Fruit fly (Drosophila melanogaster) whole organism, larva: ENCODE results near the gene CG4115.
A peak's percentile ranks its signal among the peaks of the same experiment; 100 is the strongest.

Experiments
- noc ChIP-seq: fragments of 200-800 bp; sonication (Bioruptor generic); optimal IDR thresholded peaks from 3 replicates; lab custom pipeline; 2019; ENCODE audit warnings: missing biosample characterization, mild to moderate bottlenecking, missing genetic modification characterization, moderate library complexity

The CG4115 gene

DNA sequence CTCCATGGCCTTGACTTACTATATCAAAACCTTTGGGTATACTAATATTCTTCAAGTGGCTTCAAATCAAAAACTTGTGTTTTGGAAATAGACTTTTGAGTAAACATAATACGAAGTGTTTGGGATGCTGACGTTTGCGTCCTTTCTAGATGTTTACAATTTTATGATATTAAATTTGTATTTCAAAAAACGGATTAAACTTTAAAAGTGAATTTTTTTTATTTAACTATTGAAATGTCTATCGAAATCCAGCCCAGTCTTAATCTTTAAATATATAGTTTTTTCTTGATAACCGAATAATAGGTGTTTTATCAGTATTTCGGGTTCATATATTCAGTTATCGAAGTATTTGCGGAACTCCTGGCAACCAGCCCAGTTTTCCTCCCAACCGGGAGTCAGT is 4.8 kb downstream of the CG4115 start, which contains the start of gene Tim17a1:
Gene Tim17a1 (minus strand): TSS at position 101 of the 400 bp plus-strand sequence.
- TF ChIP-seq noc (tag; lab: Kevin White, UChicago), result no peak

DNA sequence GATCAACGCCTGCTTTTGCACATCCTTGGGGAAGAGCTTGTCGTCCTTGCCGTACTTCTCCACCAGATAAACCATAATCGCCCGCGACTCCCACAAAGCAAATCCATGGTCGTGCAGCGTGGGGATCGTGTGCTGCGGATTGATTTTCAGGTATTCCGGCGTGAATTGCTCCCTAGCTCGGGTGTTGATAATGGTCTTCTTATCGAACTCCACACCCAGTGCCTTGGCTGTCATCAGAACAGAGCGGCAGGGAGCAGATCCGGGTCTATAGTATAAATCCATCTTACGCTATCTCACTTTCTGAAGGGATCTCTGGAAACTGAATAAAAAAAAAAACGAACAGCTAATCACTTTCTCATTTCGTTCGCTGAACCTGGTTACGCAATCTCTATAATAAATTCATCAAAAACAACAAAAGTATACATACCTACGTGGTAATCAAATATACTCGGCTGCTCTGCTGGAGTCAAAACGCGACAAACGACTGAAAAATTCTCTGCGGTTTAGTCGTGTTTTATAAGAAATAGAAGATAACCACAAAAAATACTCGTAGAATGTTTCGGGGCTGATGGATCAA is 5.5 kb downstream of the CG4115 start, which contains the start of gene GstD10:
Gene GstD10 (minus strand): TSS at position 472 of the 577 bp plus-strand sequence.
- peak; percentile 46 for TF ChIP-seq noc (tag; lab: Kevin White, UChicago)

DNA sequence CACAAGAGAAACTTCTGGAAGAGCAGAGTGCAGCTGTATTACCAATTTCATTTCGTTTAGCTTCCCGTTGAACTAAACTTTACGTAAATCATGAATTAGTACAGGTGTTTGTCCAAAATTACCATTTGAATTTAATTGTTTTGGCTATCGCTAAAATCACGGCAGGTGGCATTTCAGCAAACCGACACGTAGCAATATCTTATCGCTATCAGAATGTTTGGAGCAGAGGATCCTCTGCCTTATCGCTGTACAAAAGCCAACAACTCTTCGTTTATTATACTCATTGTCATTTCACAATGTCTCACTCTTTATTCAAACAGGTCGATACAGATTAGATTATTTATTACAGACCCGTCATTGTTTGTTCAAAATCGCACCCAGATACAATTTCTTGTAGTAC is 6.1 kb downstream of the CG4115 start:
- TF ChIP-seq noc (tag; lab: Kevin White, UChicago), result no peak

DNA sequence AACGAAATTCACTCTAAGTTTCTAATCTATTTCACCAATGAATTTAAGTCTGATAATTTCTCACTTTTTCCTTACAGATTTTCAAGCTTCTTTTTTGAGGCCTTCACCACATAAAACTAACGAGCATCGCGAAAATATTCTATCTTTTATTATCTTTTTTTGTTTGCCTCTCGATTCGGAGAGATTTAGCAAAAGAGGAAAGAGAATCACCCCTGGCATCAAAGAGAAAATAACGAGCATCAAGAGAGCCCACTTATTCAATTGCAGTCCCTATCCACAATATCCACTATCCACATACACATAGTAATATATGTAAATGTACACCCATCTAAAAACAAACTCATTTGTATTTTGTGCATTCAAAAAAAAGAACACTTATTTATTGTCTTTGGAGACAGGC is 7.7 kb downstream of the CG4115 start, which contains the start of gene GstD9:
Gene GstD9 (minus strand): TSS at position 101 of the 400 bp plus-strand sequence.
- no peak for TF ChIP-seq noc (tag; lab: Kevin White, UChicago)

DNA sequence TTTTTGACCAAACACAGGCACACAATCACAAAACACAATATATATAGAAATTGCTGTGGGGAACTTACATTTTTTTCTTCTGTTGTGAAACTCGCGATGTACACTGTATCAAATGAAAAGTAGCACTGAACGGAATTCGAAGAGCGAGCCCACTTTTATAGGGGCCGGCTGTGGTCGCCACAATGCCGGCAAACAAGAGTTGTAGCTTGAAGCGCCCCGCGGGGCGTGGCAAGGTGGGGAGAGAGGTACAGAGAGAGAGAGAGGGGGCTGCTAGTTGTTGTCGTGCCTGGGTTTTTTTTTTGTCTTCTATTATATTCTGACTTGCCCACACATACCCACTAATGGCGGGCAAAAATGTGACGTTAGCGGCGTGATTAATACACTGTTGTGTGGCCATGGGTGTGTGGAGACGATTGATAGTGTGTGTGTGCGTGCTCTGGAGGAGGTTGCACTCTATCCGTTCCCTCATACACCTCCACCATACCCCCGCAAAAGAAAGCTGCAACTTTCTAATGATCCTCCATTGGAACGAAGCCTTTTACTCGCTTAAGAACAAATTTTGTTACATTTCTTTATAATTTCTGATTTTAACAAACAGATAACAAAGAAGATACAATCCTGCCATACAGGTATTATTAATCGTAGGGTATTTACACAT is 9.5 kb downstream of the CG4115 start, which contains the start of gene GstD1:
Gene GstD1 (minus strand): TSS at position 134 of the 658 bp plus-strand sequence.
- peak; percentile 87 for TF ChIP-seq noc (tag; lab: Kevin White, UChicago)

DNA sequence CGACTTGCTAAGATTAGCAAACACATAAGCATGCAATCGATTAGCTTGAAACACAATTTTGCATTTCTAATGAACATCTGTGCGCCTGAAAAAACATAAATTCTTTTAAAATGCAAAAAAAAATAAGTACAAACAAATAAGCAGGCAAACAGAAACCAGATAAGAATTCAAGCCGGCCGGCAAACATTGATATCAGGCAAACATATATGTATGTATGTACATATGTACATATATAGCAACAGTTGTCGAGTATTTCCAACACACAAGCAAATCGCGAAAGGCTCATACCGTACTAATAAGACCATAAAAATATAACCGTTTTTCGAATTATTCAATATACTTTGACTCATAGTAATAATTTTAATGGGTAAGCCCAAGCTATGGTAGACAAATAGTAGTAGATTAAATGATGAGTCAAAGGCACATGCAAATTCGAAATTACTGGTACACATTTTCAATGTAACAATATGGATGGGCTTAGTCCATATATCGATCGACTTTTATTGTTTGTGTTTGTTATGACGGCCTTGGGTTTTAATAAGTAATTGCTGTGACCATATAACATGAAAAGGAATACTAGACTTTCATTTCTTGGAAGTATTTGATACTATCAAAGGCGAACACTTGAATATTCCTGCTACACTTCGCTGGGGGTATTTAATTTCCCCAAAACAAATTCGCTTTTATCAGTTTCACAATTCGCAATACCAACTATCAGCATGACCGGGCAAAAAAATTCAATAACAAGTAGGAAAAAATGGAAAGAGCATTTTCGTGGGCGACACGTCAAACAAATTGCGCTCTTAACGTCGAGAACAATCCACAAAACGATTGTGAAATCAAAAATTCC is 10.2 kb downstream of the CG4115 start:
- TF ChIP-seq noc (tag; lab: Kevin White, UChicago), result no peak

DNA sequence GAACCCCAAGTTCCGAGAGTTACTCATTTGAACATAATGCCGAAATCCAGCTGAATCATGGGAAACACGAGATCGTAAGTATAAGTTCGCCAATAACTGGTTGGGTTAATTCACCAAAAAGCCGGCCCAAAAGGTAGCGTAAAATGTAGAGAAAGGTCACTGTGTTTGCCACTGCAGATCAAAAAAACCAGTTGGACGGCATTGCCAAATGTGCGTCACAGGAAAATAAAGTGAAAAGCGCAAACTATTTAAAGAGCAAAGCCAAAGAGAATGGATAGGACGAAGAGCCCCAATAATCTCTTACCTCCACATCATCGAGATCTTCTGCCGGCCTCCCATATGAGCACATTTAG is 10.8 kb downstream of the CG4115 start:
- peak; percentile 42 for TF ChIP-seq noc (tag; lab: Kevin White, UChicago)

DNA sequence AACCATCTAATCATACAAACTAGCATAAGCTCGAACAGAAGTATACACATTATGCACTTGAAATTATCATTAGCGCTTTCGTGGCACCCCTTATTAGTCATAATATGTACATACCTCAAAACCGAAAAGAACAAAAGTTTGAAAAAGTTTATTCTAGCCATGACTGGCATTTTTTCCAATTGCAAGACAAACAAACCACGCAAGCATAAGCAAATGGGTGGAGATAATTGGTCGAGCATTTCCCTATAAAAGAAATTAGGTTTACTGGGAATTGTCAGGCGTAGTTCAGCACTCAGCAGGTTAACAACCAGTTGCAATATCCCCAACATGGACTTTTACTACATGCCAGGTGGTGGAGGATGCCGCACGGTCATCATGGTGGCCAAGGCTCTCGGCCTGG is 11.9 kb downstream of the CG4115 start, which contains the start of gene GstD2:
Gene GstD2 (plus strand): TSS at position 301 of the 400 bp plus-strand sequence.
- TF ChIP-seq noc (tag; lab: Kevin White, UChicago), result no peak

DNA sequence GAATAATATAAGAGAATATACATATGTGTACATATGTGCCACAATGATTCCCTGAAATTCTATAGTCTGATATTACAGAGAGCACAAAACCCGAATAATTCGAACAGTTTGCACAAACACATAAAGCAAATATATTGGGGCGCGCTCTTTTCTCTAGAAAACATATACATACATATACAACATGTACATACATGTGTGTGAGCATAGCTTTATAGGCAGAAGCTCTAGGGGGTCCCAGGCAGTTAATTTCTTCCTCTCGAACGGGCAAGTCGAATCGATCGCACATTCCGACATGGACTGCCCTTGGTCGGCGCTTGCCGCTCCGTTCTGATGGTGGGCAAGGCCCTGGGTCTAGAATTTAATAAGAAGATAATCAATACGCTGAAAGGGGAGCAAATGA is 13.0 kb downstream of the CG4115 start, which contains the start of gene GstD3:
Gene GstD3 (plus strand): TSS at position 269 of the 400 bp plus-strand sequence.
- TF ChIP-seq noc (tag; lab: Kevin White, UChicago), result no peak

DNA sequence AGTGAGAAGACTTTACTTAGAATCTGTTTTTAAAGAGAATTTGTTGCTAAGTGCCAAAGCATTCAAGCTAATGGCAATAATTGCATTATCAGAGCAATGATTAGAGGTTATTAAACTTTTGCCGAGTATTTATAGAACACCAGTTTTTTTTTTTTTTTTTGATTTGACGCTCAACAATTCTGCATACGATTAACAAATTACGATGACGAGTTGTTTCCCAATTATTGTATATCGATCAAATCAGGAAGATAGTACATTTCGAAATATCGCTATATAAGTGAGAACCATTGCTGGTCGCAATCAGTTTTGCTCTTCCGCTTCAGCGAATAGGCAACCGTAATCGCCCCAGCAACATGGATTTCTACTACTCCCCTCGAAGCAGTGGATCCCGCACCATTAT is 14.0 kb downstream of the CG4115 start, which contains the start of gene GstD4:
Gene GstD4 (plus strand): TSS at position 301 of the 400 bp plus-strand sequence.
- no peak for TF ChIP-seq noc (tag; lab: Kevin White, UChicago)

DNA sequence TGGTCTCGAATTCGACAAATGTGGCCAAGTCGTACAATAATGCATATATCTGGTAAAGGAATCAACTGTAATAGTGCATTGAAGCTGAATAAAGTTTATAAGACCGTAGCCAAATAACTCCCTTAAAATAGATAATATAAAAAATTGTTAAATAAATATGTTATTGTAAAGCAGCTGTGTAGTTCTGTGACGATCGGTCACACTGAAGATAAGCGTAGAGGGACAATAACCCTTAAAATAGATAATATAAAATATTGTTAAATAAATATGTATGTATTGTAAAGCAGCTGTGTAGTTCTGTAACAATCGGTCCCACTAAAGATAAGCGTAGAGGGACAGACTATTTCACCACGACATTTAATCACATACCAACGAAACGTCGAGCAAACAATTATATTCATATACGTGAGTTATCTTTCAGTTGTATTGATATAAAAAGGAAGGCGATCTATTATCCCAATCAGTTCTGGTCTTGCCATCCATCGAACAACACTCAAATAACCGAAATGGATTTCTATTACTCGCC is 15.5 kb downstream of the CG4115 start, which contains the start of gene GstD5:
Gene GstD5 (plus strand): TSS at position 476 of the 526 bp plus-strand sequence.
- TF ChIP-seq noc (tag; lab: Kevin White, UChicago), result no peak

DNA sequence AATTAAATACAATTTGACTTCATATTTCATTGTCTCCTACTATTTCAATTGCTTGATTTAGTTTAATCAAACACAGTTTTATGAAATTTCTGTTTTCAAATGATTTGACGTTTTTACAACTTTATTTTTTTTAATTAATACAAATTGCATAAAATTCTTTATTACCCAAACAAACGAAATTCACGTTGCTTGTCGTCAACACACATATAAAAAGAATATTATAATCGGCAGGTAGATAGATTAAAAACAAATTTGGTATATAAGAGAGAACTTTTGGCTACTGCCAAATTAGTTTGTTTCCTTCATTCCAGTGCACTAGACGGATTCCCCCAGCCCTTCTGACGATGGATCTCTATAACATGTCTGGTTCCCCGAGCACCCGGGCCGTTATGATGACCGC is 17.0 kb downstream of the CG4115 start, which contains the start of gene GstD6:
Gene GstD6 (plus strand): TSS at position 301 of the 400 bp plus-strand sequence.
- no peak for TF ChIP-seq noc (tag; lab: Kevin White, UChicago)

DNA sequence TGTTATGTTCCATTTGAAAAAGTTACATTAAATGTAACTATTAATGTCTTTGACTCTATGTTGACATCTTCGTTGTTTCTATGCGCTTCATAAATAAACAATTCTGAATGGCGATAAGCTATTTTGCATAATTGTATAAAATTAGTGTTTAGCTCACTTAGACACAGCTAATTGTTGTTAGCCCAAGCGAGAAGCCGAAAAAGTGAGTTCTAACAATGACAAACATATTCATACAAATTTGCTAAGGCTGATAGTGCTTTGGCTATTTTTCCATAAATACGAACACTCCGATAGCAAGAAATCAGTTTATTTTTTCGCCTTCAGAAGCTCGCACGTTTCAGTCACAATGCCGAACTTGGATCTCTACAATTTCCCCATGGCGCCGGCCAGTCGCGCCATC is 18.4 kb downstream of the CG4115 start, which contains the start of gene GstD7:
Gene GstD7 (plus strand): TSS at position 301 of the 400 bp plus-strand sequence.
- no peak for TF ChIP-seq noc (tag; lab: Kevin White, UChicago)

DNA sequence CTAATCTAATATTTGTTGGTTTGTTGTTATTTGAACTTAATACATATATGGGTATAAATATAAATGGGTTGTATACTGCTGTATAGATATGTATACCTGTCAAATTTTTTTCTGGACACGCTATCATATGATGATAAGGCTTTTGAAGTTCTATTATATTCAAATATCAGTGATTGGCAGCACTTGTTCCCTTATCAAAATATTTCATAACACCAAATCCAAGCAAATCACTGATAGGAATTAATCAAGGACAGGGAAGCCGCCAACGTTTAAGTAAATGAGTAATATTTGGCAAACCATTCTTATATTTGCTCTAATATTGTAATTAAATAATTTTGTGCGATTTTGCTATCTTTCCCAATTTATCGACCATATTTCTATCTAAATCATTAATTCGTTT is 19.4 kb downstream of the CG4115 start:
- TF ChIP-seq noc (tag; lab: Kevin White, UChicago), result no peak

DNA sequence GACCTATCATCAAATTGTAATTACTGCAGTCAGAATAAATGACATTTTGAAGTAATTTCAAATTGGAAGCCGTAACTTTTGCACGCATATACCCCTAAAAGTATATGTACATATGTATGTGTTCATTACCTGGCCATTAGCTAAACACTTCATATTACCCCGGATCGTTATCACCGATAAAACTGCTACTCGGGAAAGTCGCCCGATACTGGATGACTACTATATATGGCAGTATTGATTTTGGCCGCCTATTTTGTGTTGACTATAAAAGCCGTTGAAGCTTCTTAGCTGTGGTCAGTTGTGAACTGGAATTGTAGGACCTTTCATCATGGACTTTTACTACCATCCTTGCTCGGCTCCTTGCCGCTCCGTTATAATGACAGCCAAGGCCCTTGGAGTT is 19.9 kb downstream of the CG4115 start, which contains the start of gene GstD8:
Gene GstD8 (plus strand): TSS at position 301 of the 400 bp plus-strand sequence.
- no peak for TF ChIP-seq noc (tag; lab: Kevin White, UChicago)
